Fruit fly (Drosophila melanogaster) whole organism, embryonic: ENCODE data around the gene CG3448.

ENCODE experiments used
- Aef1 ChIP-seq: fragments of 200-800 bp; sonication (Bioruptor generic); IDR thresholded peaks from 3 replicates; pipeline ENCODE4 v1.3.6; 2022; ENCODE audit warnings: missing biosample characterization, missing genetic modification characterization
- CG11093 ChIP-seq: fragments of 200-800 bp; sonication (Bioruptor generic); IDR thresholded peaks from 3 replicates; pipeline ENCODE4 v1.3.6; 2022; ENCODE audit warnings: missing biosample characterization, missing genetic modification characterization
- CG12219 ChIP-seq: fragments of 200-800 bp; sonication (Bioruptor generic); optimal IDR thresholded peaks from 3 replicates; lab custom pipeline; 2018; ENCODE audit warnings: missing biosample characterization, mild to moderate bottlenecking, missing genetic modification characterization
- CG13287 ChIP-seq: fragments of 200-800 bp; sonication (Bioruptor generic); IDR thresholded peaks from 2 replicates; pipeline ENCODE4 v1.3.6; 2022; ENCODE audit warnings: missing biosample characterization, missing genetic modification characterization; ENCODE audit not compliant: partially characterized antibody
- CG14050 ChIP-seq: fragments of 200-800 bp; sonication (Bioruptor generic); IDR thresholded peaks from 3 replicates; pipeline ENCODE4 v1.3.6; 2022; ENCODE audit warnings: missing biosample characterization, missing genetic modification characterization
- CG14710 ChIP-seq: fragments of 200-800 bp; sonication (Bioruptor generic); optimal IDR thresholded peaks from 3 replicates; lab custom pipeline; 2019; ENCODE audit warnings: missing biosample characterization, mild to moderate bottlenecking, missing genetic modification characterization, moderate library complexity
- CG15011 ChIP-seq: fragments of 200-800 bp; sonication (Bioruptor generic); optimal IDR thresholded peaks from 3 replicates; lab custom pipeline; 2018; ENCODE audit warnings: missing biosample characterization, mild to moderate bottlenecking, missing genetic modification characterization
- CG2712 ChIP-seq: fragments of 200-800 bp; optimal IDR thresholded peaks from 3 replicates; lab custom pipeline; 2019; ENCODE audit warnings: missing biosample characterization, mild to moderate bottlenecking, missing genetic modification characterization, moderate library complexity
- CG30020 ChIP-seq: fragments of 200-800 bp; optimal IDR thresholded peaks from 2 replicates; lab custom pipeline; 2019; ENCODE audit warnings: missing biosample characterization, mild to moderate bottlenecking, missing genetic modification characterization, moderate library complexity
- CG31441 ChIP-seq: fragments of 200-800 bp; sonication (Bioruptor generic); IDR thresholded peaks from 2 replicates; pipeline ENCODE4 v1.3.6; 2022; ENCODE audit warnings: missing biosample characterization, missing genetic modification characterization
- CG32532 ChIP-seq: fragments of 200-800 bp; sonication (Bioruptor generic); IDR thresholded peaks from 2 replicates; pipeline ENCODE4 v1.3.6; 2022; ENCODE audit warnings: missing biosample characterization, missing genetic modification characterization
- CG32772 ChIP-seq: fragments of 200-800 bp; sonication (Bioruptor generic); IDR thresholded peaks from 2 replicates; pipeline ENCODE4 v1.3.6; 2022; ENCODE audit warnings: missing biosample characterization, missing genetic modification characterization
- CG42726 ChIP-seq: fragments of 200-800 bp; sonication (Bioruptor generic); IDR thresholded peaks from 2 replicates; pipeline ENCODE4 v1.3.6; 2022; ENCODE audit warnings: missing biosample characterization, missing genetic modification characterization; ENCODE audit not compliant: partially characterized antibody
- CG4328 ChIP-seq: fragments of 200-800 bp; sonication (Bioruptor generic); optimal IDR thresholded peaks from 3 replicates; lab custom pipeline; 2017; ENCODE audit warnings: missing biosample characterization, missing genetic modification reagents, missing genetic modification characterization
- CG6272 ChIP-seq: fragments of 200-800 bp; sonication (Bioruptor generic); IDR thresholded peaks from 2 replicates; pipeline ENCODE4 v1.3.6; 2022; ENCODE audit warnings: missing biosample characterization, missing genetic modification characterization
- CG8359 ChIP-seq: fragments of 200-800 bp; sonication (Bioruptor generic); optimal IDR thresholded peaks from 2 replicates; lab custom pipeline; 2017; ENCODE audit warnings: missing biosample characterization, mild to moderate bottlenecking, missing genetic modification characterization, borderline replicate concordance
- CG8924 ChIP-seq: fragments of 200-800 bp; optimal IDR thresholded peaks from 3 replicates; lab custom pipeline; 2019; ENCODE audit warnings: missing biosample characterization, mild to moderate bottlenecking, missing genetic modification characterization, moderate library complexity
- CG9817 ChIP-seq: fragments of 200-800 bp; sonication (Bioruptor generic); optimal IDR thresholded peaks from 2 replicates; lab custom pipeline; 2018; ENCODE audit warnings: missing biosample characterization, mild to moderate bottlenecking, missing genetic modification characterization, moderate library complexity
- Dref ChIP-seq: fragments of 200-800 bp; sonication (Bioruptor generic); IDR thresholded peaks from 2 replicates; pipeline ENCODE4 v1.3.6; 2022; ENCODE audit warnings: missing biosample characterization, missing genetic modification characterization
- E2f1 ChIP-seq: fragments of 200-800 bp; sonication (Bioruptor generic); IDR thresholded peaks from 2 replicates; pipeline ENCODE4 v1.3.6; 2022; ENCODE audit warnings: missing biosample characterization, missing genetic modification characterization
- HLH3B ChIP-seq: fragments of 200-800 bp; sonication (Bioruptor generic); IDR thresholded peaks from 2 replicates; pipeline ENCODE4 v1.3.6; 2022; ENCODE audit warnings: missing biosample characterization, missing genetic modification characterization
- HLHmδ ChIP-seq: fragments of 200-800 bp; sonication (Bioruptor generic); optimal IDR thresholded peaks from 2 replicates; lab custom pipeline; 2018; ENCODE audit warnings: missing biosample characterization, mild to moderate bottlenecking, missing genetic modification characterization, moderate library complexity
- Hand ChIP-seq: fragments of 200-800 bp; sonication (Bioruptor generic); optimal IDR thresholded peaks from 2 replicates; lab custom pipeline; 2017; ENCODE audit warnings: mild to moderate bottlenecking, missing biosample characterization, missing genetic modification reagents, missing genetic modification characterization
- Hmx ChIP-seq: fragments of 200-800 bp; sonication (Bioruptor generic); optimal IDR thresholded peaks from 2 replicates; lab custom pipeline; 2016; ENCODE audit warnings: missing biosample characterization, missing genetic modification characterization
- Lim3 ChIP-seq: fragments of 200-800 bp; sonication (Bioruptor generic); IDR thresholded peaks from 2 replicates; pipeline ENCODE4 v1.3.6; 2022; ENCODE audit warnings: missing biosample characterization, missing genetic modification characterization
- MTF-1 ChIP-seq: fragments of 200-800 bp; sonication (Bioruptor generic); optimal IDR thresholded peaks from 2 replicates; lab custom pipeline; 2018; ENCODE audit warnings: missing biosample characterization, mild to moderate bottlenecking, missing genetic modification characterization, borderline replicate concordance
- Max ChIP-seq: fragments of 200-800 bp; sonication (Bioruptor generic); optimal IDR thresholded peaks from 2 replicates; lab custom pipeline; 2016; ENCODE audit warnings: missing biosample characterization, mild to moderate bottlenecking, missing genetic modification characterization
- NC2β ChIP-seq: fragments of 200-800 bp; sonication (Bioruptor generic); optimal IDR thresholded peaks from 2 replicates; lab custom pipeline; 2016; ENCODE audit warnings: missing biosample characterization, missing genetic modification characterization
- NFAT ChIP-seq: fragments of 200-800 bp; sonication (Bioruptor generic); IDR thresholded peaks from 2 replicates; pipeline ENCODE4 v1.3.6; 2022; ENCODE audit warnings: missing biosample characterization, missing genetic modification characterization
- Neu2 ChIP-seq: fragments of 200-800 bp; sonication (Bioruptor generic); optimal IDR thresholded peaks from 3 replicates; lab custom pipeline; 2016; ENCODE audit warnings: missing biosample characterization, missing genetic modification characterization, borderline replicate concordance
- Nf-YB ChIP-seq: fragments of 200-800 bp; sonication (Bioruptor generic); optimal IDR thresholded peaks from 3 replicates; lab custom pipeline; 2019; ENCODE audit warnings: missing biosample characterization, mild to moderate bottlenecking, missing genetic modification characterization, moderate library complexity
- NfI ChIP-seq: fragments of 200-800 bp; sonication (Bioruptor generic); optimal IDR thresholded peaks from 3 replicates; lab custom pipeline; 2018; ENCODE audit warnings: missing biosample characterization, mild to moderate bottlenecking, missing genetic modification characterization, moderate library complexity
- Pdp1 ChIP-seq, 2 experiments: fragments of 200-800 bp; sonication (Bioruptor generic); optimal IDR thresholded peaks; 3 replicates each; lab custom pipeline; 2016; ENCODE audit warnings: missing biosample characterization in 2 of 2, missing genetic modification characterization in 2 of 2, mild to moderate bottlenecking in 1 of 2, moderate library complexity in 1 of 2
- Sox102F ChIP-seq: fragments of 200-800 bp; sonication (Bioruptor generic); optimal IDR thresholded peaks from 2 replicates; lab custom pipeline; 2018; ENCODE audit warnings: missing biosample characterization, mild to moderate bottlenecking, missing genetic modification characterization, moderate library complexity
- ash1 ChIP-seq: fragments of 200-800 bp; sonication (Bioruptor generic); optimal IDR thresholded peaks from 2 replicates; lab custom pipeline; 2018; ENCODE audit warnings: missing biosample characterization, mild to moderate bottlenecking, missing genetic modification characterization
- bowl ChIP-seq: fragments of 200-800 bp; sonication (Bioruptor generic); IDR thresholded peaks from 2 replicates; pipeline ENCODE4 v1.3.6; 2022; ENCODE audit warnings: missing biosample characterization, missing genetic modification characterization
- crc ChIP-seq: fragments of 200-800 bp; sonication (Bioruptor generic); optimal IDR thresholded peaks from 2 replicates; lab custom pipeline; 2016; ENCODE audit warnings: missing biosample characterization, missing genetic modification characterization
- da ChIP-seq: fragments of 200-800 bp; sonication (Bioruptor generic); optimal IDR thresholded peaks from 2 replicates; lab custom pipeline; 2016; ENCODE audit warnings: missing biosample characterization, missing genetic modification characterization
- dan ChIP-seq: fragments of 200-800 bp; sonication (Bioruptor generic); IDR thresholded peaks from 2 replicates; pipeline ENCODE4 v1.3.6; 2022; ENCODE audit warnings: missing biosample characterization, missing genetic modification characterization
- fd96Cb ChIP-seq: fragments of 200-800 bp; sonication (Bioruptor generic); optimal IDR thresholded peaks from 2 replicates; lab custom pipeline; 2018; ENCODE audit warnings: missing biosample characterization, mild to moderate bottlenecking, missing genetic modification characterization, moderate library complexity
- gfzf ChIP-seq: fragments of 200-800 bp; sonication (Bioruptor generic); optimal IDR thresholded peaks from 2 replicates; lab custom pipeline; 2016; ENCODE audit warnings: missing biosample characterization, mild to moderate bottlenecking, missing genetic modification characterization, moderate library complexity
- jing ChIP-seq: fragments of 200-800 bp; sonication (Bioruptor generic); optimal IDR thresholded peaks from 2 replicates; lab custom pipeline; 2018; ENCODE audit warnings: missing biosample characterization, mild to moderate bottlenecking, missing genetic modification characterization
- klu ChIP-seq: fragments of 200-800 bp; sonication (Bioruptor generic); IDR thresholded peaks from 2 replicates; pipeline ENCODE4 v1.3.6; 2022; ENCODE audit warnings: missing biosample characterization, missing genetic modification characterization
- kni ChIP-seq: fragments of 200-800 bp; sonication (Bioruptor generic); optimal IDR thresholded peaks from 3 replicates; lab custom pipeline; 2017; ENCODE audit warnings: mild to moderate bottlenecking, missing biosample characterization, missing genetic modification reagents, missing genetic modification characterization
- psq ChIP-seq: fragments of 200-800 bp; sonication (Bioruptor generic); optimal IDR thresholded peaks from 2 replicates; lab custom pipeline; 2017; ENCODE audit warnings: missing biosample characterization, missing genetic modification characterization
- sens-2 ChIP-seq: fragments of 200-800 bp; sonication (Bioruptor generic); IDR thresholded peaks from 2 replicates; pipeline ENCODE4 v1.3.6; 2022; ENCODE audit warnings: missing biosample characterization, missing genetic modification characterization
- sisA ChIP-seq: fragments of 200-800 bp; sonication (Bioruptor generic); IDR thresholded peaks from 2 replicates; pipeline ENCODE4 v1.3.6; 2022; ENCODE audit warnings: missing biosample characterization, missing genetic modification characterization
- tup ChIP-seq: fragments of 200-800 bp; sonication (Bioruptor generic); optimal IDR thresholded peaks from 2 replicates; lab custom pipeline; 2016; ENCODE audit warnings: missing biosample characterization, mild to moderate bottlenecking, missing genetic modification characterization, moderate library complexity
- usp ChIP-seq: fragments of >200 bp; optimal IDR thresholded peaks from 2 replicates; lab custom pipeline; 2017; ENCODE audit warnings: missing biosample characterization, missing genetic modification characterization
- yki ChIP-seq: fragments of >200 bp; optimal IDR thresholded peaks from 3 replicates; lab custom pipeline; 2018

Gene CG3448

dm6 chr3L:9441907-9442479, 9.4 kb downstream of the CG3448 start, which contains the start of the genes Bet3 and Nf-YA (continued):
- TF ChIP-seq NFAT = peak; percentile 88
- TF ChIP-seq bowl (GFP tag; lab: Robert Waterston, UW) = no peak
- TF ChIP-seq Lim3 = no peak
- TF ChIP-seq NC2β = peak; percentile 25
- TF ChIP-seq CG4328 (GFP tag; lab: Kevin White, UChicago) = no peak
- no peak for TF ChIP-seq Nf-YB (GFP tag; lab: Kevin White, UChicago)
- no peak for TF ChIP-seq sens-2 (GFP tag; lab: Robert Waterston, UW)
- peak; percentile 59; the same call in 1 of the 2 replicates for TF ChIP-seq CG6272 (GFP tag; lab: Robert Waterston, UW)
- TF ChIP-seq CG13287 (GFP tag; lab: Robert Waterston, UW) = peak; percentile 88
- no peak for TF ChIP-seq Neu2 (GFP tag; lab: Kevin White, UChicago)
- TF ChIP-seq klu (GFP tag; lab: Robert Waterston, UW) = no peak
- peak; percentile 50; the same call in 1 of the 3 replicates for TF ChIP-seq Aef1 (GFP tag; lab: Robert Waterston, UW)
- TF ChIP-seq CG14050 (GFP tag; lab: Robert Waterston, UW) = no peak; the same call in 2 of the 3 replicates
- peak; percentile 74 for TF ChIP-seq CG31441 (GFP tag; lab: Robert Waterston, UW)
- no peak for TF ChIP-seq ash1 (GFP tag; lab: Kevin White, UChicago)
- no peak for TF ChIP-seq dan (GFP tag; lab: Robert Waterston, UW)
- peak; percentile 5 for TF ChIP-seq CG8924 (tag; lab: Kevin White, UChicago)
- TF ChIP-seq MTF-1 (GFP tag; lab: Kevin White, UChicago) = peak; percentile 69
- no peak for TF ChIP-seq yki
- no peak for TF ChIP-seq jing
- TF ChIP-seq Hmx (GFP tag; lab: Kevin White, UChicago) = no peak
- TF ChIP-seq fd96Cb (tag; lab: Kevin White, UChicago) = peak; percentile 29
- TF ChIP-seq kni (GFP tag; lab: Kevin White, UChicago) = no peak
- TF ChIP-seq HLHmδ = no peak
- TF ChIP-seq CG32772 (GFP tag; lab: Robert Waterston, UW) = peak; percentile 61
- TF ChIP-seq Max (GFP tag; lab: Kevin White, UChicago) = no peak
- TF ChIP-seq CG14710 (tag; lab: Kevin White, UChicago) = peak; percentile 70
- no peak for TF ChIP-seq tup (GFP tag; lab: Kevin White, UChicago)
- TF ChIP-seq CG11093 (GFP tag; lab: Robert Waterston, UW) = 0 out of 3 replicates have a peak, but pooled peaks have one; percentile 17
- TF ChIP-seq CG42726 = peak; percentile 86
- TF ChIP-seq CG12219 (GFP tag; lab: Kevin White, UChicago) = no peak
- TF ChIP-seq CG8359 = no peak
- TF ChIP-seq CG15011 = no peak
- TF ChIP-seq CG9817 (tag; lab: Kevin White, UChicago) = peak; percentile 58
- peak; percentile 4 for TF ChIP-seq Sox102F (GFP tag; lab: Kevin White, UChicago)
- TF ChIP-seq HLH3B (GFP tag; lab: Robert Waterston, UW) = no peak; the same call in 1 of the 2 replicates
- TF ChIP-seq psq (GFP tag; lab: Kevin White, UChicago) = no peak
- peak; percentile 54 for TF ChIP-seq NfI (GFP tag; lab: Kevin White, UChicago)
- no peak for TF ChIP-seq usp (GFP tag; lab: Kevin White, UChicago)
- TF ChIP-seq CG30020 = peak; percentile 68
- peak; percentile 0 for TF ChIP-seq da
- peak; percentile 71 for TF ChIP-seq sisA (GFP tag; lab: Robert Waterston, UW)
- peak; percentile 72 for TF ChIP-seq CG32532
- peak; percentile 39 to 51 for TF ChIP-seq Pdp1 (GFP tag; optimal IDR thresholded peaks at IDR 0.05; lab: Kevin White, UChicago)
- TF ChIP-seq Dref = peak; percentile 68
- TF ChIP-seq E2f1 (GFP tag; lab: Robert Waterston, UW) = peak; percentile 19; the same call in 1 of the 2 replicates
- peak; percentile 54 for TF ChIP-seq gfzf (GFP tag; lab: Kevin White, UChicago)
- peak; percentile 65 for TF ChIP-seq CG2712 (tag; lab: Kevin White, UChicago)
- no peak for TF ChIP-seq Hand (GFP tag; lab: Kevin White, UChicago)
- TF ChIP-seq crc (GFP tag; lab: Kevin White, UChicago) = peak; percentile 27
